Fruit fly (Drosophila melanogaster): Measurements from ENCODE around the gene Nup37.
A peak's percentile ranks its signal among the peaks of the same experiment; 100 is the strongest.

Gene Nup37

DNA sequence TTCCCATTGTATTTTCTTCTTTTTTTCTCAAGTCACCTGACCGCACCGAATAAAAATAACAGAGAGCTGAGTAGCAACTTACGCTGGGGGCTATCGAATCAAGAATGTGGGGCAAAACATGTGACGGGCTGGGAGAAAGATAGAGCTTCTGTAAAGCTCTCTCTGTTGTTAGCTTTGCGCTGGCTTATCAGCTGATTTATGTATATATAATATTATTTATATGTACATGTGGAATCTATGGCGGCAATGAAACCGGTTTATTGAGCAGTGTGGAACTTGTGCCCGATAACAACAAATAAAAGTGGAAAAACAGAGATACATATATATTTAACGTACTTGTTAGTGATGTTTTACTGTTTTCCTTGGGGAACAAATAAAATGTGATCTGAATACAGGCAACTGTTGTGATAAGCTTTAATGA, 45.4 kb downstream of the Nup37 start, which contains the start of gene CG31098:
TSS of gene CG31098 (minus strand) at position 114 of the 421 bp plus-strand sequence.
- TF ChIP-seq cic (GFP tag; optimal IDR thresholded peaks at IDR 0.05) (peak; percentile 92), kay (GFP tag; ENCODE audit: borderline replicate concordance) (peak; percentile 89), CG5204 (GFP tag; optimal IDR thresholded peaks at IDR 0.05) (no peak), Clk (GFP tag; optimal IDR thresholded peaks at IDR 0.05) (no peak), bab1 (GFP tag; optimal IDR thresholded peaks at IDR 0.05) (peak; percentile 84), Hr96 (GFP tag; optimal IDR thresholded peaks at IDR 0.05) (no peak), toe (GFP tag; optimal IDR thresholded peaks at IDR 0.05) (peak; percentile 41), CG7101 (tag; optimal IDR thresholded peaks at IDR 0.05) (peak; percentile 60), pad (GFP tag; optimal IDR thresholded peaks at IDR 0.05) (peak; percentile 35), CG7045 (GFP tag; optimal IDR thresholded peaks at IDR 0.05) (peak; percentile 62), tj (GFP tag; optimal IDR thresholded peaks at IDR 0.05) (peak; percentile 18), cnc (optimal IDR thresholded peaks at IDR 0.05) (peak in 1 of 2 experiments; percentile 57), CG11617 (GFP tag; optimal IDR thresholded peaks at IDR 0.05) (peak; percentile 53), Mnt (GFP tag; optimal IDR thresholded peaks at IDR 0.05) (peak; percentile 90), CG12768 (GFP tag; optimal IDR thresholded peaks at IDR 0.05) (peak; percentile 80), CG33017 (tag; optimal IDR thresholded peaks at IDR 0.05) (peak; percentile 83), ovo (GFP tag; optimal IDR thresholded peaks at IDR 0.05) (peak; percentile 41), CG1620 (GFP tag; optimal IDR thresholded peaks at IDR 0.05) (no peak), CG14711 (tag; optimal IDR thresholded peaks at IDR 0.05) (peak; percentile 29), Crg-1 (GFP tag; optimal IDR thresholded peaks at IDR 0.05) (no peak)

DNA sequence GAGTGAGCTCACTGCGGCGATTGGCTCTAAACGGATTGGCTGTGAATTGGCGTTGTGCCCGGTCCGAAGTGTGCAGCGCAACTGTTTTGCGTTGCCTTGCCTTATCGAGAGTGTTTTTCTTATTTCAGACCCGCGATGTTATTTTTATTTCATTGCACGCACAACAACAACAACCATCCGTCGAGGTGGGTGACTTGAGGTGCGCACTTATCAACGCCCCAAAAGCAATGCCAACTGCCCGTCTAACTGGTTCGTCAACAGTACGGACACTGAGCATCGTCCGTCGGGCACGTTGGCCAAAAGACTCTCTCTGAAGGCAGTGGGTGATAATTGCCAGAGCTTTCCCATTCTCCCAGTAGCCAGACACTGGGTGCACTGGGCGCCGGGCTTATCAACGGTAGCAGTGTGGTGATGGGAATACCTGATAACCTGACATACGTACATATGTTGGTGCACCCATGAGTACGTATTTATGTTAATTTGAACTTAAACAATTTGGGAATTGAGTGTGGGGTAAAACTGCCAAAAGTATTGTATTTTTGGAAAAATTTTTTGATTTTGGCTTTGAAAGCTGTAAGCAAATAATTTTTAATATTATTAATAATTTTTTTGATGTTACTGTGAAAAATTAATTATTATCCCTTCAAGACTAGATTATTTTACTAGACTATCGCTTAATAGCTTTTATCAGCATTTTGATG, 48.0 kb downstream of the Nup37 start, which contains the start of gene CG31102:
TSS of gene CG31102 (minus strand) at position 275 of the 701 bp plus-strand sequence.
- TF ChIP-seq pad (GFP tag; optimal IDR thresholded peaks at IDR 0.05) (no peak), CG33017 (tag; optimal IDR thresholded peaks at IDR 0.05) (peak; percentile 53), kay (GFP tag; ENCODE audit: borderline replicate concordance) (peak; percentile 75), cnc (optimal IDR thresholded peaks at IDR 0.05) (no peak), toe (GFP tag; optimal IDR thresholded peaks at IDR 0.05) (peak; percentile 31), cic (GFP tag; optimal IDR thresholded peaks at IDR 0.05) (peak; percentile 91), Mnt (GFP tag; optimal IDR thresholded peaks at IDR 0.05) (peak; percentile 85), CG1620 (GFP tag; optimal IDR thresholded peaks at IDR 0.05) (no peak), CG12768 (GFP tag; optimal IDR thresholded peaks at IDR 0.05) (peak; percentile 52), Hr96 (GFP tag; optimal IDR thresholded peaks at IDR 0.05) (peak; percentile 73)

DNA sequence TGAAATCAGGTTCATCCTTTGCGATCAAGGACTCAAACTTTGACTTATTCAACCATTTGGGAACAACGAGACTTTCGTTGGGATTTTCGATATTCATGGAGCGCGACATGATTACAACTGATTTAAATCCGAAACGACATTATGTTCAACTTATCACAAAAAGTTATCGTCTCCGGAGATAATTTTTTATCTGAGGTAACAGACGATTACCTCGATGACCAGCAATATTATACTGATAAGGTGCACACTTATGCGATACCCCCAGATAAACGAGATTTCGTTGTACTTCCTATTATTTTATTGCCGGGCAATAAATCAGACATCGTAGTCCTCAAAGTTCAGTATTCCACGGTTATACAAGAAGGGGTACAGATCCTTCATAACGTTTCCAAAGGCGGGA, 50.2 kb downstream of the Nup37 start, which contains the start of gene CG31097:
TSS of gene CG31097 (minus strand) at position 101 of the 400 bp plus-strand sequence.
- TF ChIP-seq CG11617 (GFP tag; optimal IDR thresholded peaks at IDR 0.05) = no peak
- no peak for TF ChIP-seq CG33017 (tag; optimal IDR thresholded peaks at IDR 0.05)
- TF ChIP-seq CG12768 (GFP tag; optimal IDR thresholded peaks at IDR 0.05) = no peak
- TF ChIP-seq CG7045 (GFP tag; optimal IDR thresholded peaks at IDR 0.05) = no peak
- TF ChIP-seq Crg-1 (GFP tag; optimal IDR thresholded peaks at IDR 0.05) = no peak
- TF ChIP-seq tj (GFP tag; optimal IDR thresholded peaks at IDR 0.05) = no peak
- TF ChIP-seq CG7101 (tag; optimal IDR thresholded peaks at IDR 0.05) = no peak
- no peak for TF ChIP-seq CG1620 (GFP tag; optimal IDR thresholded peaks at IDR 0.05)
- TF ChIP-seq bab1 (GFP tag; optimal IDR thresholded peaks at IDR 0.05) = no peak
